Fruit fly (Drosophila melanogaster): ENCODE measurements around the gene eEF1alpha2.

dm6 chr3R:31743279-31743678 is 5.0 kb downstream of the eEF1alpha2 start, which contains the start of gene Tbca:
- TF ChIP-seq usp (GFP tag; optimal IDR thresholded peaks at IDR 0.05) (no peak), psq (optimal IDR thresholded peaks at IDR 0.05) (no peak), Dll (optimal IDR thresholded peaks at IDR 0.05) (no peak), CG8478 (optimal IDR thresholded peaks at IDR 0.05) (no peak), EcR (GFP tag; optimal IDR thresholded peaks at IDR 0.05) (no peak), pan (optimal IDR thresholded peaks at IDR 0.05) (no peak)
